Worm (Caenorhabditis elegans): ENCODE data around the gene C32C4.16.

C32C4.16 gene

ce11 chrV:10661417-10661945 is 14.1 kb downstream of the C32C4.16 start, which contains the start of gene sqv-4 (continued):
- no peak for TF ChIP-seq C16A3.4 (tag; optimal IDR thresholded peaks at IDR 0.05)
- no peak for TF ChIP-seq sox-4 (tag; optimal IDR thresholded peaks at IDR 0.05)
- no peak for TF ChIP-seq nhr-84 (tag; optimal IDR thresholded peaks at IDR 0.05)
- TF ChIP-seq ztf-4 (tag; optimal IDR thresholded peaks at IDR 0.05) = no peak
- no peak for TF ChIP-seq unc-98 (GFP tag; IDR thresholded peaks at IDR 0.05)
- no peak for TF ChIP-seq ets-5 (GFP tag; IDR thresholded peaks at IDR 0.05)
- TF ChIP-seq ama-1 (optimal IDR thresholded peaks at IDR 0.05) = no peak
- TF ChIP-seq lin-13 (GFP tag; optimal IDR thresholded peaks at IDR 0.05) = no peak
- no peak for TF ChIP-seq blmp-1 (tag; optimal IDR thresholded peaks at IDR 0.05)
- peak; percentile 11 for TF ChIP-seq nhr-90 (tag; optimal IDR thresholded peaks at IDR 0.05; ENCODE audit: poor library complexity)
- TF ChIP-seq ceh-82 (tag; optimal IDR thresholded peaks at IDR 0.05) = no peak
- peak; percentile 16; the same call in 1 of the 2 replicates for TF ChIP-seq nhr-19 (GFP tag; conservative IDR thresholded peaks at IDR 0.05)
- TF ChIP-seq efl-1 (optimal IDR thresholded peaks at IDR 0.05) = peak; percentile 28 to 89
- peak; percentile 86 to 98 for TF ChIP-seq efl-1 (GFP tag; optimal IDR thresholded peaks at IDR 0.05 in 1 of 2)
- TF ChIP-seq nhr-71 (tag; optimal IDR thresholded peaks at IDR 0.05) = peak; percentile 70
- no peak for TF ChIP-seq hlh-4 (tag; optimal IDR thresholded peaks at IDR 0.05)
- TF ChIP-seq mab-9 (GFP tag; IDR thresholded peaks at IDR 0.05) = no peak
- no peak for TF ChIP-seq lin-15B (tag; optimal IDR thresholded peaks at IDR 0.05)
- TF ChIP-seq elt-2 (tag; optimal IDR thresholded peaks at IDR 0.05) = no peak
- no peak for TF ChIP-seq nhr-12 (tag; optimal IDR thresholded peaks at IDR 0.05)
- no peak for TF ChIP-seq nhr-11 (tag; optimal IDR thresholded peaks at IDR 0.05)
- no peak for TF ChIP-seq unc-30 (tag; optimal IDR thresholded peaks at IDR 0.05)
- TF ChIP-seq nhr-28 (tag; optimal IDR thresholded peaks at IDR 0.05) = no peak
- no peak for TF ChIP-seq ztf-11 (tag; optimal IDR thresholded peaks at IDR 0.05)
- no peak for TF ChIP-seq sup-37 (GFP tag; optimal IDR thresholded peaks at IDR 0.05)
- peak; percentile 61 for TF ChIP-seq tbx-2 (tag; optimal IDR thresholded peaks at IDR 0.05)
- no peak for TF ChIP-seq lin-14 (GFP tag; optimal IDR thresholded peaks at IDR 0.05)
- no peak for TF ChIP-seq egl-13 (tag; optimal IDR thresholded peaks at IDR 0.05)
- peak; percentile 82 to 88 (median 84) for TF ChIP-seq dpl-1 (GFP tag; optimal IDR thresholded peaks at IDR 0.05)
- TF ChIP-seq grh-1 (GFP tag; IDR thresholded peaks at IDR 0.05) = no peak
- no peak for TF ChIP-seq fos-1 (tag; optimal IDR thresholded peaks at IDR 0.05)
- TF ChIP-seq dsc-1 (tag; optimal IDR thresholded peaks at IDR 0.05) = peak; percentile 44
- TF ChIP-seq C34B4.2 (tag; optimal IDR thresholded peaks at IDR 0.05) = no peak
- no peak for TF ChIP-seq C04F5.9 (tag; optimal IDR thresholded peaks at IDR 0.05)
- TF ChIP-seq lin-35 (GFP tag; optimal IDR thresholded peaks at IDR 0.05) = peak; percentile 81 to 92
- no peak for TF ChIP-seq ceh-90 (tag; optimal IDR thresholded peaks at IDR 0.05)
- TF ChIP-seq unc-130 (tag; optimal IDR thresholded peaks at IDR 0.05) = no peak
- no peak for TF ChIP-seq jun-1 (tag; optimal IDR thresholded peaks at IDR 0.05)
- peak; percentile 10 for TF ChIP-seq nhr-85 (tag)
- no peak for TF ChIP-seq alr-1 (tag; optimal IDR thresholded peaks at IDR 0.05; ENCODE audit: borderline replicate concordance)
- peak; percentile 0 for TF ChIP-seq irx-1 (tag; optimal IDR thresholded peaks at IDR 0.05)
- TF ChIP-seq swsn-7 (tag; optimal IDR thresholded peaks at IDR 0.05) = peak; percentile 47
- TF ChIP-seq ceh-63 (GFP tag; optimal IDR thresholded peaks at IDR 0.05) = no peak
- no peak for TF ChIP-seq ceh-8 (GFP tag; optimal IDR thresholded peaks at IDR 0.05)
- TF ChIP-seq hpl-2 (GFP tag; optimal IDR thresholded peaks at IDR 0.05) = no peak
- TF ChIP-seq ceh-88 (GFP tag; IDR thresholded peaks at IDR 0.05) = no peak
- TF ChIP-seq ces-1 (GFP tag; optimal IDR thresholded peaks at IDR 0.05) = no peak
- peak; percentile 18 for TF ChIP-seq mep-1 (tag; optimal IDR thresholded peaks at IDR 0.05)
- no peak for TF ChIP-seq elt-3 (tag; optimal IDR thresholded peaks at IDR 0.05)
- peak; percentile 59 for TF ChIP-seq xbp-1 (tag; optimal IDR thresholded peaks at IDR 0.05)
- no peak; the same call in 1 of the 2 replicates for TF ChIP-seq isw-1 (GFP tag; IDR thresholded peaks at IDR 0.05)
- TF ChIP-seq F16B12.6 (tag; optimal IDR thresholded peaks at IDR 0.05) = peak; percentile 72
- no peak for TF ChIP-seq nhr-237 (tag; optimal IDR thresholded peaks at IDR 0.05)
- no peak for TF ChIP-seq unc-62 (GFP tag; optimal IDR thresholded peaks at IDR 0.05)

All from whole organism, L1 larva.